Worm (Caenorhabditis elegans) whole organism, L1 larva: ENCODE results near the gene C55C3.3.
A peak's percentile ranks its signal among the peaks of the same experiment; 100 is the strongest.

Source experiments
- C16A3.4 ChIP-seq: fragments of 150-350 bp; optimal IDR thresholded peaks from 2 replicates; lab custom pipeline; 2014; ENCODE audit warnings: missing biosample characterization, missing genetic modification characterization
- F16B12.6 ChIP-seq: fragments of 150-350 bp; optimal IDR thresholded peaks from 2 replicates; lab custom pipeline; 2014; ENCODE audit warnings: missing biosample characterization, missing genetic modification characterization
- aha-1 ChIP-seq: fragments of 150-350 bp; optimal IDR thresholded peaks from 2 replicates; lab custom pipeline; 2014; ENCODE audit warnings: missing biosample characterization, missing genetic modification characterization
- ama-1 ChIP-seq: fragments of 150-350 bp; optimal IDR thresholded peaks from 2 replicates; lab custom pipeline; 2014
- blmp-1 ChIP-seq: fragments of 150-350 bp; optimal IDR thresholded peaks from 2 replicates; lab custom pipeline; 2014; ENCODE audit warnings: missing biosample characterization, missing genetic modification characterization
- ceh-82 ChIP-seq, 3 experiments: fragments of 150-350 bp in 1 of 3; sonication (generic microtip) in 2 of 3; optimal IDR thresholded peaks; 2 replicates each; lab custom pipeline; 2014 to 2017; ENCODE audit warnings: missing biosample characterization in 3 of 3, missing genetic modification characterization in 3 of 3
- ceh-90 ChIP-seq: sonication (generic microtip); optimal IDR thresholded peaks from 2 replicates; lab custom pipeline; 2016; ENCODE audit warnings: missing genetic modification characterization, missing compliant biosample characterization
- ces-1 ChIP-seq: fragments of 150-350 bp; optimal IDR thresholded peaks from 2 replicates; lab custom pipeline; 2014; ENCODE audit warnings: missing biosample characterization, missing genetic modification reagents, missing genetic modification characterization
- dsc-1 ChIP-seq: sonication (generic microtip); optimal IDR thresholded peaks from 2 replicates; lab custom pipeline; 2016; ENCODE audit warnings: mild to moderate bottlenecking, missing genetic modification characterization, missing compliant biosample characterization
- egl-27 ChIP-seq, 2 experiments: fragments of 150-350 bp in 1 of 2; sonication (generic microtip); optimal IDR thresholded peaks; 3 replicates each; lab custom pipeline; 2017 to 2018; ENCODE audit warnings: missing biosample characterization in 2 of 2, missing genetic modification characterization in 2 of 2, missing genetic modification reagents in 2 of 2
- elt-2 ChIP-seq: sonication (generic microtip); optimal IDR thresholded peaks from 2 replicates; lab custom pipeline; 2016; ENCODE audit warnings: missing genetic modification characterization, mild to moderate bottlenecking, inconsistent platforms, missing compliant biosample characterization, missing genetic modification reagents
- elt-3 ChIP-seq, 6 experiments: fragments of 150-350 bp in 1 of 6; sonication (generic microtip); optimal IDR thresholded peaks; 2 replicates each; lab custom pipeline; 2017 to 2018; ENCODE audit warnings: missing biosample characterization in 6 of 6, missing genetic modification characterization in 6 of 6, inconsistent platforms in 1 of 6
- ets-5 ChIP-seq: fragments of 200-800 bp; sonication (Bioruptor generic); IDR thresholded peaks from 2 replicates; pipeline ENCODE4 v1.3.6; 2022; ENCODE audit warnings: missing genetic modification characterization, missing compliant biosample characterization
- fkh-10 ChIP-seq: sonication (generic microtip); optimal IDR thresholded peaks from 2 replicates; lab custom pipeline; 2017; ENCODE audit warnings: missing biosample characterization, missing genetic modification reagents, missing genetic modification characterization
- grh-1 ChIP-seq: fragments of 200-800 bp; sonication (Bioruptor generic); IDR thresholded peaks from 2 replicates; pipeline ENCODE4 v1.3.6; 2022; ENCODE audit warnings: missing genetic modification reagents, missing genetic modification characterization, missing compliant biosample characterization
- hlh-4 ChIP-seq: sonication (generic microtip); optimal IDR thresholded peaks from 2 replicates; lab custom pipeline; 2016; ENCODE audit warnings: mild to moderate bottlenecking, missing genetic modification characterization, missing compliant biosample characterization
- isw-1 ChIP-seq: fragments of 200-800 bp; sonication (Bioruptor generic); IDR thresholded peaks from 2 replicates; pipeline ENCODE4 v1.3.6; 2022; ENCODE audit warnings: missing genetic modification characterization, missing compliant biosample characterization
- lin-14 ChIP-seq: fragments of 200-800 bp; sonication (Bioruptor generic); optimal IDR thresholded peaks from 2 replicates; lab custom pipeline; 2018; ENCODE audit warnings: mild to moderate bottlenecking, missing genetic modification characterization, moderate library complexity, missing compliant biosample characterization
- lin-35 ChIP-seq, 2 experiments: fragments of 150-350 bp; optimal IDR thresholded peaks; 2 replicates each; lab custom pipeline; 2014; ENCODE audit warnings: missing biosample characterization in 2 of 2, missing genetic modification characterization in 2 of 2, missing genetic modification reagents in 2 of 2
- lin-39 ChIP-seq: fragments of 150-350 bp; optimal IDR thresholded peaks from 2 replicates; lab custom pipeline; 2014; ENCODE audit warnings: missing biosample characterization, missing genetic modification reagents, missing genetic modification characterization
- lir-3 ChIP-seq: sonication (generic microtip); optimal IDR thresholded peaks from 2 replicates; lab custom pipeline; 2016; ENCODE audit warnings: mild to moderate bottlenecking, missing genetic modification characterization, moderate library complexity, missing compliant biosample characterization; ENCODE audit not compliant: poor library complexity
- mef-2 ChIP-seq: fragments of 150-350 bp; optimal IDR thresholded peaks from 2 replicates; lab custom pipeline; 2014; ENCODE audit warnings: missing biosample characterization, missing genetic modification characterization
- mep-1 ChIP-seq: fragments of 150-350 bp; optimal IDR thresholded peaks from 2 replicates; lab custom pipeline; 2014; ENCODE audit warnings: missing biosample characterization, missing genetic modification characterization
- nhr-11 ChIP-seq: fragments of 150-350 bp; optimal IDR thresholded peaks from 2 replicates; lab custom pipeline; 2014; ENCODE audit warnings: missing biosample characterization, missing genetic modification characterization
- nhr-19 ChIP-seq: fragments of 200-800 bp; sonication (Bioruptor generic); conservative IDR thresholded peaks from 2 replicates; pipeline ENCODE4 v1.3.6; 2022; ENCODE audit warnings: missing genetic modification characterization, missing compliant biosample characterization
- nhr-20 ChIP-seq: sonication (generic microtip); optimal IDR thresholded peaks from 2 replicates; lab custom pipeline; 2016; ENCODE audit warnings: mild to moderate bottlenecking, missing genetic modification characterization, missing compliant biosample characterization
- nhr-47 ChIP-seq: sonication (generic microtip); optimal IDR thresholded peaks from 2 replicates; lab custom pipeline; 2016; ENCODE audit warnings: mild to moderate bottlenecking, missing genetic modification characterization, moderate library complexity, missing compliant biosample characterization
- nhr-71 ChIP-seq: sonication (generic microtip); optimal IDR thresholded peaks from 2 replicates; lab custom pipeline; 2016; ENCODE audit warnings: mild to moderate bottlenecking, missing genetic modification characterization, moderate library complexity, missing compliant biosample characterization
- nhr-76 ChIP-seq: sonication (generic microtip); optimal IDR thresholded peaks from 2 replicates; lab custom pipeline; 2017; ENCODE audit warnings: missing biosample characterization, missing genetic modification characterization
- nhr-85 ChIP-seq: sonication (generic microtip); peaks from one replicate; lab custom pipeline; 2016; ENCODE audit warnings: missing genetic modification characterization, inconsistent platforms, missing compliant biosample characterization
- pqm-1 ChIP-seq: sonication (generic microtip); optimal IDR thresholded peaks from 3 replicates; lab custom pipeline; 2017; ENCODE audit warnings: missing biosample characterization, missing genetic modification characterization
- skn-1 ChIP-seq: fragments of 150-350 bp; optimal IDR thresholded peaks from 2 replicates; lab custom pipeline; 2014; ENCODE audit warnings: missing biosample characterization, missing genetic modification characterization
- sox-4 ChIP-seq: sonication (generic microtip); optimal IDR thresholded peaks from 2 replicates; lab custom pipeline; 2016; ENCODE audit warnings: missing genetic modification characterization, missing compliant biosample characterization
- sptf-1 ChIP-seq: fragments of 150-350 bp; optimal IDR thresholded peaks from 2 replicates; lab custom pipeline; 2014; ENCODE audit warnings: missing biosample characterization, missing genetic modification characterization
- swsn-7 ChIP-seq: sonication (generic microtip); optimal IDR thresholded peaks from 2 replicates; lab custom pipeline; 2016; ENCODE audit warnings: missing genetic modification characterization, missing compliant biosample characterization
- tbx-2 ChIP-seq: sonication (generic microtip); optimal IDR thresholded peaks from 2 replicates; lab custom pipeline; 2016; ENCODE audit warnings: missing genetic modification characterization, missing compliant biosample characterization
- unc-130 ChIP-seq: fragments of 150-350 bp; optimal IDR thresholded peaks from 2 replicates; lab custom pipeline; 2017; ENCODE audit warnings: missing biosample characterization, missing genetic modification characterization, inconsistent platforms
- unc-30 ChIP-seq: sonication (generic microtip); optimal IDR thresholded peaks from 2 replicates; lab custom pipeline; 2017; ENCODE audit warnings: missing biosample characterization, missing genetic modification characterization
- unc-62 ChIP-seq: fragments of 150-350 bp; optimal IDR thresholded peaks from 2 replicates; lab custom pipeline; 2014; ENCODE audit warnings: missing biosample characterization, missing genetic modification reagents, missing genetic modification characterization
- unc-86 ChIP-seq: sonication (generic microtip); optimal IDR thresholded peaks from 2 replicates; lab custom pipeline; 2016; ENCODE audit warnings: missing genetic modification characterization, missing compliant biosample characterization
- vab-15 ChIP-seq: sonication (generic microtip); optimal IDR thresholded peaks from 2 replicates; lab custom pipeline; 2017; ENCODE audit warnings: missing genotype, mild to moderate bottlenecking, missing genetic modification characterization, missing compliant biosample characterization
- zag-1 ChIP-seq: fragments of 150-350 bp; optimal IDR thresholded peaks from 2 replicates; lab custom pipeline; 2014; ENCODE audit warnings: missing biosample characterization, missing genetic modification characterization
- ztf-11 ChIP-seq, 2 experiments: sonication (generic microtip); optimal IDR thresholded peaks; 2 replicates each; lab custom pipeline; 2016 to 2017; ENCODE audit warnings: missing genetic modification characterization in 2 of 2, missing biosample characterization in 1 of 2, missing compliant biosample characterization in 1 of 2
- ztf-4 ChIP-seq: fragments of 150-350 bp; optimal IDR thresholded peaks from 2 replicates; lab custom pipeline; 2014; ENCODE audit warnings: missing biosample characterization, missing genetic modification characterization

C55C3.3 gene

ce11 chrIV:5682547-5683234 is 2.4 kb upstream of the C55C3.3 start, which contains the start of the genes C55C3.7 and C55C3.6:
C55C3.7 (minus strand) TSS chrIV:5682647.
C55C3.6 (plus strand) TSS chrIV:5683184.
- no peak for TF ChIP-seq lir-3 (tag; lab: Kevin White, UChicago)
- TF ChIP-seq elt-3 (tag; optimal IDR thresholded peaks at IDR 0.05; lab: Kevin White, UChicago) = no peak
- TF ChIP-seq pqm-1 (tag; lab: Kevin White, UChicago) = no peak
- TF ChIP-seq sox-4 (tag; lab: Kevin White, UChicago) = no peak
- no peak for TF ChIP-seq vab-15 (tag; lab: Kevin White, UChicago)
- TF ChIP-seq unc-62 (GFP tag; lab: Kevin White, UChicago) = no peak
- TF ChIP-seq unc-130 (tag; lab: Kevin White, UChicago) = no peak
- TF ChIP-seq nhr-76 (tag; lab: Kevin White, UChicago) = no peak
- no peak for TF ChIP-seq nhr-71 (tag; lab: Kevin White, UChicago)
- TF ChIP-seq unc-30 (tag; lab: Kevin White, UChicago) = no peak
- TF ChIP-seq nhr-85 (tag; lab: Kevin White, UChicago) = no peak
- TF ChIP-seq elt-2 (tag; lab: Kevin White, UChicago) = no peak
- TF ChIP-seq unc-86 (tag; lab: Kevin White, UChicago) = no peak
- TF ChIP-seq hlh-4 (tag; lab: Kevin White, UChicago) = no peak
- no peak for TF ChIP-seq mep-1
- no peak for TF ChIP-seq dsc-1 (tag; lab: Kevin White, UChicago)
- TF ChIP-seq fkh-10 (GFP tag; lab: Kevin White, UChicago) = no peak
- no peak for TF ChIP-seq zag-1 (tag; lab: Kevin White, UChicago)
- TF ChIP-seq, all 84 proteins: peak for 0

- TF ChIP-seq skn-1 (tag; lab: Kevin White, UChicago) (no peak), F16B12.6 (no peak), tbx-2 (tag; lab: Kevin White, UChicago) (no peak), pqm-1 (tag; lab: Kevin White, UChicago) (no peak), grh-1 (GFP tag; lab: Robert Waterston, UW) (no peak), nhr-71 (tag; lab: Kevin White, UChicago) (no peak), ceh-82 (tag; optimal IDR thresholded peaks at IDR 0.05; lab: Kevin White, UChicago) (no peak), swsn-7 (tag; lab: Kevin White, UChicago) (no peak), nhr-11 (tag; lab: Kevin White, UChicago) (no peak), ztf-11 (tag; optimal IDR thresholded peaks at IDR 0.05; lab: Kevin White, UChicago) (no peak), egl-27 (tag; optimal IDR thresholded peaks at IDR 0.05; lab: Kevin White, UChicago) (no peak), zag-1 (tag; lab: Kevin White, UChicago) (no peak), ces-1 (no peak), sptf-1 (no peak), unc-62 (GFP tag; lab: Kevin White, UChicago) (no peak), unc-86 (tag; lab: Kevin White, UChicago) (no peak), sox-4 (tag; lab: Kevin White, UChicago) (no peak)
Observed at ce11 chrIV:5690386-5691080, 5.4 kb downstream of the C55C3.3 start, which contains the start of gene C55C3.8. C55C3.8 (plus strand) TSS chrIV:5691030.

- TF ChIP-seq sox-4 (tag; lab: Kevin White, UChicago) (no peak), mep-1 (peak; percentile 64), blmp-1 (peak; percentile 79), ets-5 (no peak), F16B12.6 (no peak), nhr-85 (tag; lab: Kevin White, UChicago) (peak; percentile 65)
Observed at ce11 chrIV:5700372-5700771, 15.3 kb downstream of the C55C3.3 start.

ce11 chrIV:5701646-5702045 is 16.6 kb downstream of the C55C3.3 start:
- TF ChIP-seq mef-2 = no peak
- no peak for TF ChIP-seq isw-1 (GFP tag; lab: Robert Waterston, UW)
- no peak for TF ChIP-seq lin-39 (tag; lab: Kevin White, UChicago)
- no peak for TF ChIP-seq ceh-90 (tag; lab: Kevin White, UChicago)
- TF ChIP-seq nhr-20 (tag; lab: Kevin White, UChicago) = no peak
- no peak for TF ChIP-seq ama-1
- TF ChIP-seq egl-27 (tag; optimal IDR thresholded peaks at IDR 0.05; lab: Kevin White, UChicago) = no peak
- no peak for TF ChIP-seq C16A3.4 (tag; lab: Kevin White, UChicago)
- TF ChIP-seq lin-14 (GFP tag; lab: Kevin White, UChicago) = peak; percentile 44
- TF ChIP-seq blmp-1 = peak; percentile 62
- no peak for TF ChIP-seq ztf-4 (tag; lab: Kevin White, UChicago)
- TF ChIP-seq nhr-85 (tag; lab: Kevin White, UChicago) = peak; percentile 82
- TF ChIP-seq sox-4 (tag; lab: Kevin White, UChicago) = no peak
- no peak for TF ChIP-seq nhr-19 (GFP tag; lab: Robert Waterston, UW)
- no peak for TF ChIP-seq aha-1 (tag; lab: Kevin White, UChicago)
- TF ChIP-seq lin-35 (GFP tag; optimal IDR thresholded peaks at IDR 0.05; lab: Kevin White, UChicago) = no peak
- TF ChIP-seq nhr-47 (tag; lab: Kevin White, UChicago) = no peak
